Worm (Caenorhabditis elegans): ENCODE measurements around the gene hda-1.

DNA sequence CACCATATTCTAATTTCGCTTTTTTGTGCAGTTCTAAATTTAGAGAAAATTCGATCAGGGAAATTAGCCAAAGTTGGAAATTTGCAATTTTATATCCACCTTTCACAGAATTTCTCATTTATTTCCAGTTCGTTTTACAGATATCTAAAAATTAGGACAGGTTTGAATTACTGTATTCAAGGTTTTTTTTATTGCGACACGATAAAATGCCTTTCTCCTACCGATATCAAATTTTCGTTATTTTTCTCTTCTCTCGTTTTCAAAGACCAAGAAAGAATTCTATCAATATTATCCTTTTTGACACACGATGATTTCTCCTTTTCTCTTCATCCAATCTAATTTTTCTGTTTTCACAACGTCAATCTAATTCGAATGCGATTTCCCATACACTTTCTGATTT is 21.4 kb downstream of the hda-1 start, which contains the start of gene C53A5.13:
- TF ChIP-seq ceh-43 (GFP tag; optimal IDR thresholded peaks at IDR 0.05) (no peak), ces-1 (GFP tag; optimal IDR thresholded peaks at IDR 0.05) (no peak), ztf-11 (tag; optimal IDR thresholded peaks at IDR 0.05) (no peak), snpc-4 (tag; optimal IDR thresholded peaks at IDR 0.05) (no peak), nhr-12 (tag; optimal IDR thresholded peaks at IDR 0.05) (no peak), unc-39 (tag; optimal IDR thresholded peaks at IDR 0.05) (no peak), nhr-237 (tag; optimal IDR thresholded peaks at IDR 0.05) (no peak), elt-3 (tag; optimal IDR thresholded peaks at IDR 0.05) (no peak), pha-4 (tag; optimal IDR thresholded peaks at IDR 0.05) (no peak), lin-32 (GFP tag; optimal IDR thresholded peaks at IDR 0.05) (no peak), unc-62 (GFP tag; optimal IDR thresholded peaks at IDR 0.05) (no peak)
